Fruit fly (Drosophila melanogaster) whole organism, prepupa: ENCODE data around the gene fray.

Experiments used
- Blimp-1 ChIP-seq: fragments of 200-800 bp; sonication (Bioruptor generic); optimal IDR thresholded peaks from 3 replicates; lab custom pipeline; 2017; ENCODE audit warnings: missing biosample characterization, missing genetic modification characterization, mild to moderate bottlenecking, moderate library complexity, missing genetic modification reagents
- CG10669 ChIP-seq: fragments of 200-800 bp; sonication (Bioruptor generic); optimal IDR thresholded peaks from 3 replicates; lab custom pipeline; 2018; ENCODE audit warnings: missing biosample characterization, mild to moderate bottlenecking, missing genetic modification characterization, moderate library complexity
- CG11762 ChIP-seq: fragments of 200-800 bp; sonication (Bioruptor generic); optimal IDR thresholded peaks from 3 replicates; lab custom pipeline; 2016; ENCODE audit warnings: missing biosample characterization, missing genetic modification characterization; ENCODE audit not compliant: insufficient read depth
- CG11902 ChIP-seq: fragments of 200-800 bp; sonication (Bioruptor generic); optimal IDR thresholded peaks from 3 replicates; lab custom pipeline; 2016; ENCODE audit warnings: missing biosample characterization, missing genetic modification characterization
- CG15336 ChIP-seq: fragments of 200-800 bp; sonication (Bioruptor generic); IDR thresholded peaks from 2 replicates; pipeline ENCODE4 v1.3.6; 2022; ENCODE audit warnings: missing biosample characterization, missing genetic modification characterization
- CG1621 ChIP-seq: fragments of 200-800 bp; sonication (Bioruptor generic); optimal IDR thresholded peaks from 3 replicates; lab custom pipeline; 2018; ENCODE audit warnings: missing biosample characterization, mild to moderate bottlenecking, missing genetic modification characterization
- CG16779 ChIP-seq: fragments of 200-800 bp; sonication (Bioruptor generic); optimal IDR thresholded peaks from 3 replicates; lab custom pipeline; 2017; ENCODE audit warnings: missing biosample characterization, mild to moderate bottlenecking, missing genetic modification characterization
- CG3032 ChIP-seq: fragments of 200-800 bp; optimal IDR thresholded peaks from 2 replicates; lab custom pipeline; 2019; ENCODE audit warnings: missing biosample characterization, mild to moderate bottlenecking, missing genetic modification characterization, moderate library complexity
- CG31627 ChIP-seq: fragments of 200-800 bp; sonication (Bioruptor generic); optimal IDR thresholded peaks from 3 replicates; lab custom pipeline; 2016; ENCODE audit warnings: missing biosample characterization, missing genetic modification characterization
- CG32006 ChIP-seq: fragments of 200-800 bp; sonication (Bioruptor generic); optimal IDR thresholded peaks from 3 replicates; lab custom pipeline; 2017; ENCODE audit warnings: missing biosample characterization, mild to moderate bottlenecking, missing genetic modification characterization
- CG34406 ChIP-seq: fragments of 200-800 bp; sonication (Bioruptor generic); optimal IDR thresholded peaks from 3 replicates; lab custom pipeline; 2016; ENCODE audit warnings: missing biosample characterization, missing genetic modification characterization
- CG4318 ChIP-seq: fragments of 200-800 bp; sonication (Bioruptor generic); optimal IDR thresholded peaks from 3 replicates; lab custom pipeline; 2017; ENCODE audit warnings: missing biosample characterization, mild to moderate bottlenecking, missing genetic modification characterization
- CG6163 ChIP-seq: fragments of 200-800 bp; sonication (Bioruptor generic); IDR thresholded peaks from 3 replicates; pipeline ENCODE4 v1.3.6; 2022; ENCODE audit warnings: missing biosample characterization, missing genetic modification characterization
- CG6276 ChIP-seq: fragments of 200-800 bp; sonication (Bioruptor generic); optimal IDR thresholded peaks from 2 replicates; lab custom pipeline; 2017; ENCODE audit warnings: missing biosample characterization, mild to moderate bottlenecking, missing genetic modification characterization
- CG6792 ChIP-seq: fragments of 200-800 bp; sonication (Bioruptor generic); optimal IDR thresholded peaks from 3 replicates; lab custom pipeline; 2016; ENCODE audit warnings: missing biosample characterization, missing genetic modification characterization
- CG6808 ChIP-seq: fragments of 200-800 bp; sonication (Bioruptor generic); optimal IDR thresholded peaks from 3 replicates; lab custom pipeline; 2017; ENCODE audit warnings: missing biosample characterization, missing genetic modification characterization, mild to moderate bottlenecking, moderate library complexity, missing genetic modification reagents
- CG7368 ChIP-seq: fragments of 200-800 bp; sonication (Bioruptor generic); optimal IDR thresholded peaks from 3 replicates; lab custom pipeline; 2016; ENCODE audit warnings: missing biosample characterization, missing genetic modification characterization
- CG8119 ChIP-seq: fragments of 200-800 bp; sonication (Bioruptor generic); IDR thresholded peaks from 3 replicates; pipeline ENCODE4 v1.3.6; 2022; ENCODE audit warnings: missing biosample characterization, missing genetic modification characterization
- CG9139 ChIP-seq: fragments of 200-800 bp; sonication (Bioruptor generic); optimal IDR thresholded peaks from 3 replicates; lab custom pipeline; 2017; ENCODE audit warnings: missing biosample characterization, mild to moderate bottlenecking, missing genetic modification characterization
- Eip75B ChIP-seq: fragments of 200-800 bp; sonication (Bioruptor generic); optimal IDR thresholded peaks from 3 replicates; lab custom pipeline; 2016; ENCODE audit warnings: missing biosample characterization, missing genetic modification characterization
- Eip78C ChIP-seq: fragments of 200-800 bp; sonication (Bioruptor generic); peaks from one replicate; lab custom pipeline; 2016; ENCODE audit warnings: missing biosample characterization, missing genetic modification characterization
- Ets21C ChIP-seq: fragments of 200-800 bp; sonication (Bioruptor generic); optimal IDR thresholded peaks from 3 replicates; lab custom pipeline; 2016; ENCODE audit warnings: missing biosample characterization, missing genetic modification characterization
- Ets96B ChIP-seq: fragments of 200-800 bp; optimal IDR thresholded peaks from 2 replicates; lab custom pipeline; 2019; ENCODE audit warnings: missing biosample characterization, mild to moderate bottlenecking, missing genetic modification characterization, moderate library complexity
- Hr39 ChIP-seq: fragments of 200-800 bp; sonication (Bioruptor generic); optimal IDR thresholded peaks from 2 replicates; lab custom pipeline; 2016; ENCODE audit warnings: missing biosample characterization, missing genetic modification characterization
- Hr4 ChIP-seq: fragments of 200-800 bp; sonication (Bioruptor generic); optimal IDR thresholded peaks from 3 replicates; lab custom pipeline; 2016; ENCODE audit warnings: missing biosample characterization, missing genetic modification characterization
- Met ChIP-seq: fragments of 200-800 bp; sonication (Bioruptor generic); optimal IDR thresholded peaks from 3 replicates; lab custom pipeline; 2016; ENCODE audit warnings: missing biosample characterization, missing genetic modification characterization
- OdsH ChIP-seq: fragments of 200-800 bp; sonication (Bioruptor generic); optimal IDR thresholded peaks from 3 replicates; lab custom pipeline; 2016; ENCODE audit warnings: missing biosample characterization, missing genetic modification characterization
- Smox ChIP-seq: fragments of 200-800 bp; sonication (Bioruptor generic); optimal IDR thresholded peaks from 3 replicates; lab custom pipeline; 2016; ENCODE audit warnings: missing biosample characterization, missing genetic modification characterization
- Sox102F ChIP-seq: fragments of 200-800 bp; sonication (Bioruptor generic); optimal IDR thresholded peaks from 2 replicates; lab custom pipeline; 2016; ENCODE audit warnings: missing biosample characterization, mild to moderate bottlenecking, missing genetic modification characterization
- Sox14 ChIP-seq: fragments of 200-800 bp; sonication (Bioruptor generic); optimal IDR thresholded peaks from 3 replicates; lab custom pipeline; 2016; ENCODE audit warnings: missing biosample characterization, missing genetic modification characterization
- Sox15 ChIP-seq: fragments of 200-800 bp; sonication (Bioruptor generic); optimal IDR thresholded peaks from 3 replicates; lab custom pipeline; 2016; ENCODE audit warnings: missing biosample characterization, missing genetic modification characterization
- achi ChIP-seq: fragments of 200-800 bp; sonication (Bioruptor generic); optimal IDR thresholded peaks from 3 replicates; lab custom pipeline; 2016; ENCODE audit warnings: missing biosample characterization, missing genetic modification characterization
- acj6 ChIP-seq: fragments of 200-800 bp; sonication (Bioruptor generic); optimal IDR thresholded peaks from 3 replicates; lab custom pipeline; 2016; ENCODE audit warnings: missing biosample characterization, missing genetic modification characterization
- cyc ChIP-seq: fragments of 200-800 bp; sonication (Bioruptor generic); optimal IDR thresholded peaks from 3 replicates; lab custom pipeline; 2016; ENCODE audit warnings: missing biosample characterization, missing genetic modification characterization
- dac ChIP-seq: fragments of 200-800 bp; sonication (Bioruptor generic); optimal IDR thresholded peaks from 2 replicates; lab custom pipeline; 2017; ENCODE audit warnings: missing biosample characterization, mild to moderate bottlenecking, missing genetic modification characterization
- dsx ChIP-seq: fragments of 200-800 bp; optimal IDR thresholded peaks from 3 replicates; lab custom pipeline; 2019; ENCODE audit warnings: missing biosample characterization, mild to moderate bottlenecking, missing genetic modification characterization, moderate library complexity; ENCODE audit not compliant: poor library complexity, severe bottlenecking
- esn ChIP-seq: fragments of 200-800 bp; sonication (Bioruptor generic); optimal IDR thresholded peaks from 2 replicates; lab custom pipeline; 2016; ENCODE audit warnings: missing biosample characterization, mild to moderate bottlenecking, missing genetic modification characterization, moderate library complexity
- fkh ChIP-seq: fragments of 200-800 bp; sonication (Bioruptor generic); optimal IDR thresholded peaks from 3 replicates; lab custom pipeline; 2017; ENCODE audit warnings: missing biosample characterization, mild to moderate bottlenecking, missing genetic modification characterization, moderate library complexity
- net ChIP-seq: fragments of 200-800 bp; sonication (Bioruptor generic); optimal IDR thresholded peaks from 3 replicates; lab custom pipeline; 2016; ENCODE audit warnings: missing biosample characterization, missing genetic modification characterization
- salr ChIP-seq, 2 experiments: fragments of 200-800 bp; sonication (Bioruptor generic); optimal IDR thresholded peaks; 3 replicates each; lab custom pipeline; 2016 to 2018; ENCODE audit warnings: missing biosample characterization in 2 of 2, missing genetic modification characterization in 2 of 2, mild to moderate bottlenecking in 1 of 2
- ss ChIP-seq, 2 experiments: fragments of 200-800 bp; sonication (Bioruptor generic); optimal IDR thresholded peaks; 2 replicates in 1 of 2; 3 replicates in 1 of 2; lab custom pipeline; 2017 to 2018; ENCODE audit warnings: mild to moderate bottlenecking in 2 of 2, missing biosample characterization in 2 of 2, missing genetic modification characterization in 2 of 2, moderate library complexity in 1 of 2
- svp ChIP-seq: fragments of 200-800 bp; sonication (Bioruptor generic); peaks from one replicate; lab custom pipeline; 2016; ENCODE audit warnings: missing biosample characterization, missing genetic modification characterization
- topi ChIP-seq: fragments of 200-800 bp; sonication (Bioruptor generic); optimal IDR thresholded peaks from 3 replicates; lab custom pipeline; 2016; ENCODE audit warnings: missing biosample characterization, missing genetic modification characterization
- vri ChIP-seq: fragments of 200-800 bp; sonication (Bioruptor generic); optimal IDR thresholded peaks from 3 replicates; lab custom pipeline; 2016; ENCODE audit warnings: missing biosample characterization, mild to moderate bottlenecking, missing genetic modification characterization

The fray gene

DNA sequence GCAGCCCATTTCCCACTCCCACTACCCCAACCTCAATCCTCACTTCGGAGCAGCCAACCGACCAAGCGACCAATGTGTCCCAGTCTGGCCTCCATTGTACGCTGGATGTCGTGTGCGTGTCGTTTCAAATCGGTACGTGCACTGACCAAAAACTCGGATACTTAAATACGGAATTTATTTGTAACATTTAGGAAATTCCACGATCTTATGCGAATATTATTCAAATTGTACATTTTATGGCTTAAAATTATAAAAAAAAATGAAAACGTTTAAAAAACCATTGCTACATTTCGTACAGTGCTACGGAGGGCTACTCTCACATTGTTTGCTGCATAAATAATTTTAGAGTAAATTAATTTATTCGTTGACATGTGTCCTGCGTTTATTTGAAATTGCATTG, 51.6 kb downstream of the fray start (continued):
- TF ChIP-seq acj6 (GFP tag; lab: Kevin White, UChicago), result peak; percentile 32
- no peak for TF ChIP-seq CG1621 (tag; lab: Kevin White, UChicago)
- no peak for TF ChIP-seq vri (GFP tag; lab: Kevin White, UChicago)
- peak; percentile 10 for TF ChIP-seq CG11762
- TF ChIP-seq CG16779, result no peak
- no peak for TF ChIP-seq Blimp-1 (GFP tag; lab: Kevin White, UChicago)
- no peak for TF ChIP-seq Sox102F (GFP tag; lab: Kevin White, UChicago)
- TF ChIP-seq esn (GFP tag; lab: Kevin White, UChicago), result no peak
- TF ChIP-seq CG15336, result peak; percentile 81
- no peak for TF ChIP-seq Ets21C
- peak; percentile 82 for TF ChIP-seq Hr4 (GFP tag; lab: Kevin White, UChicago)
- TF ChIP-seq Hr39, result no peak
- TF ChIP-seq CG8119 (GFP tag; lab: Robert Waterston, UW), result peak; percentile 83
- TF ChIP-seq achi (GFP tag; lab: Kevin White, UChicago), result peak; percentile 49
- TF ChIP-seq CG6808 (GFP tag; lab: Kevin White, UChicago), result no peak
- TF ChIP-seq cyc (GFP tag; lab: Kevin White, UChicago), result peak; percentile 1
- no peak for TF ChIP-seq Smox (GFP tag; lab: Kevin White, UChicago)
- no peak for TF ChIP-seq Sox15 (GFP tag; lab: Kevin White, UChicago)
- no peak for TF ChIP-seq CG34406 (GFP tag; lab: Kevin White, UChicago)
- peak; percentile 53 for TF ChIP-seq CG4318 (GFP tag; lab: Kevin White, UChicago)
- peak in 1 of 2 experiments; percentile 48 for TF ChIP-seq salr (GFP tag; optimal IDR thresholded peaks at IDR 0.05; lab: Kevin White, UChicago)
- TF ChIP-seq CG31627 (GFP tag; lab: Kevin White, UChicago), result no peak
- no peak for TF ChIP-seq CG9139
- TF ChIP-seq Eip78C (GFP tag; lab: Kevin White, UChicago), result peak; percentile 79
- TF ChIP-seq ss (GFP tag; optimal IDR thresholded peaks at IDR 0.05; lab: Kevin White, UChicago), result no peak
- no peak for TF ChIP-seq dac (GFP tag; lab: Kevin White, UChicago)
- TF ChIP-seq OdsH (GFP tag; lab: Kevin White, UChicago), result peak; percentile 49
- no peak for TF ChIP-seq Ets96B (tag; lab: Kevin White, UChicago)
- TF ChIP-seq CG6792 (GFP tag; lab: Kevin White, UChicago), result no peak
- TF ChIP-seq topi (GFP tag; lab: Kevin White, UChicago), result no peak
- TF ChIP-seq CG32006, result peak; percentile 73
- TF ChIP-seq CG10669, result no peak
- peak; percentile 13 for TF ChIP-seq Sox14 (GFP tag; lab: Kevin White, UChicago)
- TF ChIP-seq Eip75B, result no peak
- no peak for TF ChIP-seq CG3032 (tag; lab: Kevin White, UChicago)
- peak; percentile 75 for TF ChIP-seq CG6276 (GFP tag; lab: Kevin White, UChicago)

DNA sequence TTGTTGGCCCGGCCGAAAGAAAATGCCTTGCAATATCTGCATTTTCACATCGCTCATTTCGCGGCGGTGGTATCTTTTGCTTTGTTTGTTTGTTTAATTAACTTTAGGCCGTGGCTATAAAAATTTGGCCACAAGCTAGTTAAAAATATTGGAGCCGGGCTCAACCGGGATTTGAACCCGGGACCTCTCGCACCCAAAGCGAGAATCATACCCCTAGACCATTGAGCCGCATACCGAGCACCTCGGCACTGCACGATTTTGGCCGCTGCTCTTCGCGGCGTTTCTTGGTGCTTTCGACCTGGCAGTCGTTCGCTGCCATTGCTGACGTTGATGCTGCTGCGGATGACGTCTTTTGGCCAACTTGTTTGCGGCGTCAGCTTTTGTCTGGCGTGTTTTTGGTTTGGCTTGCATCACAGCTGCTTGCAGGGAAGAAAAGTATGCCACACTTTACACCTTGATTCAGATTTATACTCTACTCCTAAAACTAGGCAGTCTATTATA, 55.5 kb downstream of the fray start:
- TF ChIP-seq dac (GFP tag; lab: Kevin White, UChicago), result no peak
- no peak for TF ChIP-seq fkh (GFP tag; lab: Kevin White, UChicago)
- no peak for TF ChIP-seq CG7368 (GFP tag; lab: Kevin White, UChicago)
- peak; percentile 56 for TF ChIP-seq Eip78C (GFP tag; lab: Kevin White, UChicago)
- TF ChIP-seq dsx (GFP tag; lab: Kevin White, UChicago), result peak; percentile 13
- peak; percentile 10 for TF ChIP-seq CG1621 (tag; lab: Kevin White, UChicago)
- no peak for TF ChIP-seq acj6 (GFP tag; lab: Kevin White, UChicago)
- no peak for TF ChIP-seq net
- TF ChIP-seq Ets96B (tag; lab: Kevin White, UChicago), result no peak
- TF ChIP-seq CG32006, result no peak
- no peak for TF ChIP-seq CG6792 (GFP tag; lab: Kevin White, UChicago)
- TF ChIP-seq CG6163 (GFP tag; lab: Robert Waterston, UW), result 0 out of 3 replicates have a peak, but pooled peaks have one; percentile 10
- TF ChIP-seq CG10669, result no peak
- peak; percentile 4 for TF ChIP-seq Eip75B
- TF ChIP-seq CG16779, result no peak
- TF ChIP-seq CG11902, result no peak
- TF ChIP-seq CG6276 (GFP tag; lab: Kevin White, UChicago), result peak; percentile 2
- TF ChIP-seq CG8119 (GFP tag; lab: Robert Waterston, UW), result no peak
- no peak for TF ChIP-seq cyc (GFP tag; lab: Kevin White, UChicago)
- TF ChIP-seq Smox (GFP tag; lab: Kevin White, UChicago), result no peak
- TF ChIP-seq Met (GFP tag; lab: Kevin White, UChicago), result no peak
- TF ChIP-seq Sox15 (GFP tag; lab: Kevin White, UChicago), result no peak
- TF ChIP-seq CG34406 (GFP tag; lab: Kevin White, UChicago), result no peak
- peak; percentile 83 for TF ChIP-seq svp (GFP tag; lab: Kevin White, UChicago)
